Worm (Caenorhabditis elegans) whole organism, L4 larva: Measurements from ENCODE around the gene rpl-21.

Experiments used
- D1046.2 ChIP-seq: fragments of 200-800 bp; sonication (Bioruptor generic); IDR thresholded peaks from 2 replicates; pipeline ENCODE4 v1.3.6; 2022; ENCODE audit warnings: missing genetic modification characterization, missing compliant biosample characterization
- F44E2.7 ChIP-seq: fragments of 200-800 bp; sonication (Bioruptor generic); IDR thresholded peaks from 2 replicates; pipeline ENCODE4 v2.1.2; 2022; ENCODE audit warnings: missing genetic modification characterization, missing compliant biosample characterization
- R02D3.7 ChIP-seq: fragments of 150-350 bp; sonication (generic microtip); optimal IDR thresholded peaks from 3 replicates; lab custom pipeline; 2014; ENCODE audit warnings: missing biosample characterization, missing genetic modification characterization
- T20F7.1 ChIP-seq: fragments of 200-800 bp; sonication (Bioruptor generic); optimal IDR thresholded peaks from 2 replicates; lab custom pipeline; 2018; ENCODE audit warnings: mild to moderate bottlenecking, missing genetic modification characterization, missing compliant biosample characterization
- T26A8.4 ChIP-seq: fragments of 200-800 bp; sonication (Bioruptor generic); IDR thresholded peaks from 2 replicates; pipeline ENCODE4 v1.3.6; 2022; ENCODE audit warnings: missing genetic modification characterization, missing compliant biosample characterization
- Y48G9A.11 ChIP-seq: fragments of 200-800 bp; sonication (Bioruptor generic); IDR thresholded peaks from 2 replicates; pipeline ENCODE4 v1.3.6; 2022; ENCODE audit warnings: missing genetic modification reagents, missing genetic modification characterization, missing compliant biosample characterization
- ZK337.2 ChIP-seq: fragments of 200-800 bp; sonication (Bioruptor generic); IDR thresholded peaks from 2 replicates; pipeline ENCODE4 v1.3.6; 2022; ENCODE audit warnings: missing genetic modification reagents, missing genetic modification characterization, missing compliant biosample characterization
- aha-1 ChIP-seq: fragments of 150-350 bp; peaks from one replicate; lab custom pipeline; 2014; ENCODE audit warnings: missing biosample characterization, missing genetic modification characterization
- arid-1 ChIP-seq: fragments of 200-800 bp; sonication (Bioruptor generic); conservative IDR thresholded peaks from 2 replicates; pipeline ENCODE4 v1.3.6; 2022; ENCODE audit warnings: missing genetic modification reagents, missing genetic modification characterization, missing compliant biosample characterization
- ceh-20 ChIP-seq: fragments of 200-800 bp; sonication (Bioruptor generic); IDR thresholded peaks from 2 replicates; pipeline ENCODE4 v1.3.6; 2022; ENCODE audit warnings: missing genetic modification reagents, missing genetic modification characterization, missing compliant biosample characterization
- ceh-44 ChIP-seq: fragments of 200-800 bp; sonication (Bioruptor generic); IDR thresholded peaks from 2 replicates; pipeline ENCODE4 v1.3.6; 2022; ENCODE audit warnings: missing genetic modification reagents, missing genetic modification characterization, missing compliant biosample characterization
- ctbp-1 ChIP-seq: fragments of 200-800 bp; sonication (Bioruptor generic); IDR thresholded peaks from 2 replicates; pipeline ENCODE4 v1.3.6; 2022; ENCODE audit warnings: missing genetic modification reagents, missing genetic modification characterization, missing compliant biosample characterization
- daf-16 ChIP-seq, 3 experiments: sonication (generic microtip); optimal IDR thresholded peaks; 2 replicates each; lab custom pipeline; 2016 to 2017; ENCODE audit warnings: missing genetic modification characterization in 3 of 3, missing genetic modification reagents in 3 of 3, mild to moderate bottlenecking in 2 of 3, missing compliant biosample characterization in 2 of 3, missing biosample characterization in 1 of 3, moderate library complexity in 1 of 3
- dmd-6 ChIP-seq: fragments of 200-800 bp; sonication (Bioruptor generic); IDR thresholded peaks from 2 replicates; pipeline ENCODE4 v1.3.6; 2022; ENCODE audit warnings: missing genetic modification reagents, missing genetic modification characterization, missing compliant biosample characterization
- dmd-9 ChIP-seq: fragments of 200-800 bp; sonication (Bioruptor generic); IDR thresholded peaks from 2 replicates; pipeline ENCODE4 v1.3.6; 2022; ENCODE audit warnings: missing genetic modification reagents, missing genetic modification characterization, missing compliant biosample characterization
- dpl-1 ChIP-seq: fragments of 150-350 bp; optimal IDR thresholded peaks from 2 replicates; lab custom pipeline; 2014; ENCODE audit warnings: missing biosample characterization, missing genetic modification reagents, missing genetic modification characterization
- dve-1 ChIP-seq: sonication (generic microtip); optimal IDR thresholded peaks from 2 replicates; lab custom pipeline; 2017; ENCODE audit warnings: antibody characterized with exemption, mild to moderate bottlenecking, missing genetic modification characterization, missing compliant biosample characterization; ENCODE audit not compliant: insufficient read depth
- egl-27 ChIP-seq: sonication (generic microtip); optimal IDR thresholded peaks from 3 replicates; lab custom pipeline; 2017; ENCODE audit warnings: missing biosample characterization, missing genetic modification reagents, missing genetic modification characterization
- fos-1 ChIP-seq: fragments of 150-350 bp; optimal IDR thresholded peaks from 2 replicates; lab custom pipeline; 2014; ENCODE audit warnings: missing biosample characterization, missing genetic modification characterization
- hif-1 ChIP-seq, 2 experiments: sonication (generic microtip); optimal IDR thresholded peaks; 2 replicates each; lab custom pipeline; 2016 to 2017; ENCODE audit warnings: missing compliant biosample characterization in 2 of 2, missing genetic modification characterization in 2 of 2, missing genetic modification reagents in 2 of 2, missing genotype in 2 of 2, mild to moderate bottlenecking in 1 of 2
- hlh-30 ChIP-seq: sonication (generic microtip); optimal IDR thresholded peaks from 2 replicates; lab custom pipeline; 2017; ENCODE audit warnings: antibody characterized with exemption, mild to moderate bottlenecking, missing genetic modification characterization, missing compliant biosample characterization; ENCODE audit not compliant: insufficient read depth
- jun-1 ChIP-seq: fragments of 150-350 bp; optimal IDR thresholded peaks from 2 replicates; lab custom pipeline; 2014; ENCODE audit warnings: missing biosample characterization, missing genetic modification reagents, missing genetic modification characterization
- lin-15B ChIP-seq: fragments of 150-350 bp; sonication (generic microtip); optimal IDR thresholded peaks from 3 replicates; lab custom pipeline; 2014; ENCODE audit warnings: missing biosample characterization, missing genetic modification characterization
- lin-38 ChIP-seq: fragments of 200-800 bp; sonication (Bioruptor generic); IDR thresholded peaks from 2 replicates; pipeline ENCODE4 v1.3.6; 2022; ENCODE audit warnings: missing genetic modification reagents, missing genetic modification characterization, missing compliant biosample characterization
- lsy-2 ChIP-seq, 2 experiments: fragments of 150-350 bp in 1 of 2; sonication (generic microtip) in 1 of 2; optimal IDR thresholded peaks; 2 replicates each; lab custom pipeline; 2014 to 2017; ENCODE audit warnings: missing biosample characterization in 2 of 2, missing genetic modification characterization in 2 of 2
- mes-2 ChIP-seq: sonication (generic microtip); optimal IDR thresholded peaks from 2 replicates; lab custom pipeline; 2016; ENCODE audit warnings: missing genotype, mild to moderate bottlenecking, missing genetic modification characterization, missing compliant biosample characterization; ENCODE audit not compliant: poor library complexity, severe bottlenecking
- nhr-237 ChIP-seq: sonication (generic microtip); optimal IDR thresholded peaks from 2 replicates; lab custom pipeline; 2017; ENCODE audit warnings: missing biosample characterization, missing genetic modification characterization
- nhr-42 ChIP-seq: fragments of 200-800 bp; sonication (Bioruptor generic); IDR thresholded peaks from 2 replicates; pipeline ENCODE4 v1.3.6; 2022; ENCODE audit warnings: missing genetic modification characterization, missing compliant biosample characterization
- nhr-6 ChIP-seq: fragments of 150-350 bp; optimal IDR thresholded peaks from 2 replicates; lab custom pipeline; 2014; ENCODE audit warnings: missing biosample characterization, missing genetic modification characterization
- nhr-77 ChIP-seq: fragments of 150-350 bp; optimal IDR thresholded peaks from 2 replicates; lab custom pipeline; 2014; ENCODE audit warnings: missing biosample characterization, missing genetic modification characterization
- pha-4 ChIP-seq, 2 experiments: fragments of 150-350 bp in 1 of 2; fragments of 200-800 bp in 1 of 2; sonication (Bioruptor generic) in 1 of 2; IDR thresholded peaks in 1 of 2; optimal IDR thresholded peaks in 1 of 2; 2 replicates each; pipeline versions ENCODE4 v1.3.6 to Lab custom; 2014 to 2022; ENCODE audit warnings: missing genetic modification characterization in 2 of 2, missing genetic modification reagents in 2 of 2, missing biosample characterization in 1 of 2, missing compliant biosample characterization in 1 of 2
- pqm-1 ChIP-seq: sonication (generic microtip); optimal IDR thresholded peaks from 2 replicates; lab custom pipeline; 2017; ENCODE audit warnings: missing biosample characterization, missing genetic modification characterization
- rbr-2 ChIP-seq: sonication (generic microtip); optimal IDR thresholded peaks from 2 replicates; lab custom pipeline; 2016; ENCODE audit warnings: missing genotype, missing genetic modification characterization, missing compliant biosample characterization
- sdz-12 ChIP-seq: fragments of 200-800 bp; sonication (Bioruptor generic); optimal IDR thresholded peaks from 2 replicates; lab custom pipeline; 2018; ENCODE audit warnings: mild to moderate bottlenecking, missing genetic modification characterization, missing compliant biosample characterization
- set-16 ChIP-seq: fragments of 200-800 bp; sonication (Bioruptor generic); IDR thresholded peaks from 2 replicates; pipeline ENCODE4 v1.3.6; 2022; ENCODE audit warnings: missing genetic modification reagents, missing genetic modification characterization, missing compliant biosample characterization
- snpc-1.2 ChIP-seq: fragments of 200-800 bp; sonication (Bioruptor generic); IDR thresholded peaks from 2 replicates; pipeline ENCODE4 v1.3.6; 2022; ENCODE audit warnings: missing genetic modification reagents, missing genetic modification characterization, missing compliant biosample characterization
- unc-130 ChIP-seq: sonication (generic microtip); optimal IDR thresholded peaks from 2 replicates; lab custom pipeline; 2016; ENCODE audit warnings: missing genetic modification reagents, missing genetic modification characterization, missing compliant biosample characterization
- unc-62 ChIP-seq, 3 experiments: fragments of 150-350 bp in 1 of 3; sonication (generic microtip); optimal IDR thresholded peaks in 2 of 3; peaks in 1 of 3; 1 replicate in 1 of 3; 2 replicates in 2 of 3; lab custom pipeline; 2014 to 2017; ENCODE audit warnings: missing biosample characterization in 3 of 3, missing genetic modification characterization in 3 of 3, missing genetic modification reagents in 3 of 3, missing genotype in 1 of 3
- zip-11 ChIP-seq: fragments of 200-800 bp; sonication (Bioruptor generic); IDR thresholded peaks from 2 replicates; pipeline ENCODE4 v1.3.6; 2022; ENCODE audit warnings: missing genetic modification characterization, missing compliant biosample characterization
- ztf-11 ChIP-seq: fragments of 150-350 bp; optimal IDR thresholded peaks from 2 replicates; lab custom pipeline; 2014; ENCODE audit warnings: missing biosample characterization, missing genetic modification characterization

Gene rpl-21

ce11 chrIII:8106476-8106875 lies 23.6 kb downstream of the rpl-21 start (continued):
- TF ChIP-seq arid-1 (GFP tag; lab: Robert Waterston, UW) (peak; percentile 54; the same call in 1 of the 2 replicates), egl-27 (tag; lab: Kevin White, UChicago) (no peak), ceh-20 (GFP tag; lab: Robert Waterston, UW) (peak; percentile 55; the same call in 1 of the 2 replicates), lin-38 (peak; percentile 67), F44E2.7 (no peak), D1046.2 (GFP tag; lab: Robert Waterston, UW) (0 out of 2 replicates have a peak, but pooled peaks have one; percentile 50), dpl-1 (no peak), ZK337.2 (GFP tag; lab: Robert Waterston, UW) (peak; percentile 32; the same call in 1 of the 2 replicates), zip-11 (GFP tag; lab: Robert Waterston, UW) (no peak), ceh-44 (GFP tag; lab: Robert Waterston, UW) (peak; percentile 82), ctbp-1 (GFP tag; lab: Robert Waterston, UW) (peak; percentile 64), rbr-2 (peak; percentile 41), dmd-9 (GFP tag; lab: Robert Waterston, UW) (peak; percentile 68; the same call in 1 of the 2 replicates), T26A8.4 (GFP tag; lab: Robert Waterston, UW) (peak; percentile 75), Y48G9A.11 (peak; percentile 64; the same call in 1 of the 2 replicates), hlh-30 (tag; lab: Kevin White, UChicago) (peak; percentile 18), unc-130 (GFP tag; lab: Kevin White, UChicago) (peak; percentile 30), hif-1 (tag; optimal IDR thresholded peaks at IDR 0.05; lab: Kevin White, UChicago) (peak in 1 of 2 experiments; percentile 9), dmd-6 (GFP tag; lab: Robert Waterston, UW) (peak; percentile 22; the same call in 1 of the 2 replicates), snpc-1.2 (GFP tag; lab: Robert Waterston, UW) (0 out of 2 replicates have a peak, but pooled peaks have one; percentile 59), set-16 (peak; percentile 25; the same call in 1 of the 2 replicates)
- TF ChIP-seq, all 104 proteins: peak for 36

- TF ChIP-seq jun-1 (no peak), unc-62 (GFP tag; optimal IDR thresholded peaks at IDR 0.05 in 1 of 2; lab: Kevin White, UChicago) (peak in 1 of 2 experiments; percentile 88), unc-62 (tag; optimal IDR thresholded peaks at IDR 0.05; lab: Kevin White, UChicago) (no peak)
- TF ChIP-seq, all 104 proteins: peak for 1
These were observed 24.3 kb downstream of the rpl-21 start for ce11 chrIII:8105771-8106170.

ce11 chrIII:8100960-8101359 lies 29.1 kb downstream of the rpl-21 start, which contains the start of gene plk-1:
TSS of gene plk-1 (plus strand) at chrIII:8101348.
- TF ChIP-seq T26A8.4 (GFP tag; lab: Robert Waterston, UW) (no peak), aha-1 (tag; lab: Kevin White, UChicago) (peak; percentile 55), unc-130 (GFP tag; lab: Kevin White, UChicago) (peak; percentile 85), R02D3.7 (tag; lab: Kevin White, UChicago) (peak; percentile 57), sdz-12 (GFP tag; lab: Kevin White, UChicago) (no peak), zip-11 (GFP tag; lab: Robert Waterston, UW) (no peak), nhr-237 (tag; lab: Kevin White, UChicago) (no peak), lin-15B (tag; lab: Kevin White, UChicago) (no peak), dpl-1 (peak; percentile 72), nhr-77 (no peak), T20F7.1 (GFP tag; lab: Kevin White, UChicago) (no peak), hlh-30 (tag; lab: Kevin White, UChicago) (peak; percentile 25), fos-1 (tag; lab: Kevin White, UChicago) (no peak), dve-1 (peak; percentile 12), ztf-11 (tag; lab: Kevin White, UChicago) (no peak), lsy-2 (tag; optimal IDR thresholded peaks at IDR 0.05; lab: Kevin White, UChicago) (peak in 1 of 2 experiments; percentile 60), ceh-20 (GFP tag; lab: Robert Waterston, UW) (no peak), daf-16 (GFP tag; optimal IDR thresholded peaks at IDR 0.05; lab: Kevin White, UChicago) (no peak), daf-16 (tag; optimal IDR thresholded peaks at IDR 0.05; lab: Kevin White, UChicago) (peak; percentile 46), snpc-1.2 (GFP tag; lab: Robert Waterston, UW) (no peak), pha-4 (GFP tag; IDR thresholded peaks at IDR 0.05; lab: Robert Waterston, UW) (no peak), pha-4 (tag; optimal IDR thresholded peaks at IDR 0.05; lab: Kevin White, UChicago) (no peak), pqm-1 (tag; lab: Kevin White, UChicago) (no peak), nhr-6 (peak; percentile 50), mes-2 (tag; lab: Kevin White, UChicago) (peak; percentile 53), set-16 (no peak), nhr-42 (GFP tag; lab: Robert Waterston, UW) (no peak)
